Worm (Caenorhabditis elegans): ENCODE results near the gene baf-1.
"Not testable (repeated sequence)": the region's sequence is repeated elsewhere in the genome, so short reads cannot be mapped to it uniquely, and the experiment has no call there.

The baf-1 gene

ce11 chrIII:9443417-9444027 lies 23.7 kb upstream of the baf-1 start, which contains the start of gene pir-2 (continued):
- TF ChIP-seq T07F8.4 (tag; optimal IDR thresholded peaks at IDR 0.05) = no peak
- TF ChIP-seq K12H6.12 (tag; optimal IDR thresholded peaks at IDR 0.05) = peak; percentile 40
- 0 out of 2 replicates have a peak, but pooled peaks have one; percentile 9 for TF ChIP-seq egrh-3 (GFP tag; IDR thresholded peaks at IDR 0.05)
- TF ChIP-seq dpl-1 (GFP tag; optimal IDR thresholded peaks at IDR 0.05) = peak; percentile 85
- peak; percentile 72 for TF ChIP-seq dox-1 (GFP tag; IDR thresholded peaks at IDR 0.05)
- peak; percentile 85 for TF ChIP-seq madf-6 (GFP tag; IDR thresholded peaks at IDR 0.05)
- no peak for TF ChIP-seq ztf-26 (tag; optimal IDR thresholded peaks at IDR 0.05)
- peak; percentile 55; the same call in 1 of the 2 replicates for TF ChIP-seq attf-3 (GFP tag; conservative IDR thresholded peaks at IDR 0.05)
- peak; percentile 90 for TF ChIP-seq efl-1 (GFP tag; optimal IDR thresholded peaks at IDR 0.05)
- peak; percentile 52 for TF ChIP-seq madf-8 (GFP tag; conservative IDR thresholded peaks at IDR 0.05)
- TF ChIP-seq F33H1.4 (GFP tag; IDR thresholded peaks at IDR 0.05) = peak; percentile 86
- 0 out of 2 replicates have a peak, but pooled peaks have one; percentile 10 for TF ChIP-seq C17E4.6 (GFP tag; IDR thresholded peaks at IDR 0.05)
- peak; percentile 62 for TF ChIP-seq ekl-4 (GFP tag; IDR thresholded peaks at IDR 0.05)
- no peak for TF ChIP-seq cebp-1 (GFP tag; IDR thresholded peaks at IDR 0.05)
- peak; percentile 72 for TF ChIP-seq cebp-1 (tag; optimal IDR thresholded peaks at IDR 0.05)
- peak; percentile 87 for TF ChIP-seq nfyb-1 (GFP tag; IDR thresholded peaks at IDR 0.05)
- 0 out of 2 replicates have a peak, but pooled peaks have one; percentile 36 for TF ChIP-seq aptf-2 (GFP tag; conservative IDR thresholded peaks at IDR 0.05)
- TF ChIP-seq pbrm-1 (GFP tag; IDR thresholded peaks at IDR 0.05) = peak; percentile 79
- 0 out of 2 replicates have a peak, but pooled peaks have one; percentile 20 for TF ChIP-seq ceh-100 (GFP tag; IDR thresholded peaks at IDR 0.05)
- TF ChIP-seq F49E8.2 (tag; optimal IDR thresholded peaks at IDR 0.05; ENCODE audit: insufficient read depth) = peak; percentile 29
- TF ChIP-seq ztf-28 (GFP tag; IDR thresholded peaks at IDR 0.05) = 0 out of 2 replicates have a peak, but pooled peaks have one; percentile 52
- TF ChIP-seq B0019.2 (GFP tag; conservative IDR thresholded peaks at IDR 0.05) = 0 out of 2 replicates have a peak, but pooled peaks have one; percentile 27
- 0 out of 2 replicates have a peak, but pooled peaks have one; percentile 49 for TF ChIP-seq madf-3 (GFP tag; IDR thresholded peaks at IDR 0.05)
- TF ChIP-seq hmg-1.2 (GFP tag; IDR thresholded peaks at IDR 0.05) = peak; percentile 57
- TF ChIP-seq ztf-18 (tag; optimal IDR thresholded peaks at IDR 0.05) = peak; percentile 46

- not testable (repeated sequence) for TF ChIP-seq rpc-1 (optimal IDR thresholded peaks at IDR 0.05); snpc-4 (GFP tag; optimal IDR thresholded peaks at IDR 0.05)
- TF ChIP-seq rpc-1 (tag; optimal IDR thresholded peaks at IDR 0.05) = peak; percentile 50
- peak; percentile 26 for TF ChIP-seq tbp1 (GFP tag; optimal IDR thresholded peaks at IDR 0.05)
- TF ChIP-seq snpc-4 (tag; optimal IDR thresholded peaks at IDR 0.05) = peak in 2 of 4 experiments; percentile 32 to 70
Measured at ce11 chrIII:9445699-9446098, 21.6 kb upstream of the baf-1 start.

DNA sequence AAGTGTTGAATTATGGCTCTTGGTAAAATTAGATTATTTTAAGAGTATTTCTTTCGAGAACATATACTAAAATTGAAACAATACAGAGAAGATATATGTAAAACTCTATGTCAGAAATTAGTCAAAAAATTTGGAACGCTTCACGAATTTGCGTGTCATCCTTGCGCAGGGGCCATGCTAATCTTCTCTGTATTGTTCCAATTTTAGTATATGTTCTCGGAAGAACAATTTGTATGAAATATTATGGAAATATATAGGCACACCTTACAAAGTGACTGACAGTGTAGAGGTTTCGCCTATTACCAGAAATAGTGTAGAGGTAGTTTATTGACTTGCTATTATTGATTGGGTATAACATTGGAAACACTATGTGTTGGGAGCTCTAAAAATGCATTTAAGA lies 19.6 kb upstream of the baf-1 start:
- TF ChIP-seq snpc-4 (GFP tag; optimal IDR thresholded peaks at IDR 0.05) = not testable (repeated sequence)
- TF ChIP-seq snpc-4 (tag; optimal IDR thresholded peaks at IDR 0.05) (peak in 2 of 4 experiments; percentile 82 to 88), rpc-1 (optimal IDR thresholded peaks at IDR 0.05) (peak; percentile 23), rpc-1 (tag; optimal IDR thresholded peaks at IDR 0.05) (peak; percentile 61), tbp1 (GFP tag; optimal IDR thresholded peaks at IDR 0.05) (peak; percentile 33)

DNA sequence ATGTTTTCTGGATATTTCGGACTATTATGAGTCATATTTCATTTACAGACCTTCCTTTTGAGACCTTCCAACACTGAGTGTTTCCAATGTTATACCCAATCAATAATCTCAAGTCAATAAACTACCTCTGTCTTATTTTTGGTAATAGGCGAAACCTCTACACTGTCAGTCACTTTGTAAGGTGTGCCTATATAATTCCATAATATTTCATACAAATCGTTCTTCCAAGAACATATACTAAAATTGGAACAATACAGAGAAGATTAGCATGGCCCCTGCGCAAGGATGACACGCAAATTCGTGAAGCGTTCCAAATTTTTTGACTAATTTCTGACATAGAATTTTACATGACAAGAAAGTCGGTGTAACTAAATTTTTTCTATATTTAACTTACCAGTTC lies 17.9 kb upstream of the baf-1 start:
- TF ChIP-seq rpc-1 (optimal IDR thresholded peaks at IDR 0.05) = peak; percentile 32
- TF ChIP-seq rpc-1 (tag; optimal IDR thresholded peaks at IDR 0.05) = peak; percentile 64
- peak; percentile 76 for TF ChIP-seq snpc-1.1 (tag; optimal IDR thresholded peaks at IDR 0.05; ENCODE audit: insufficient read depth)
- TF ChIP-seq snpc-4 (GFP tag; optimal IDR thresholded peaks at IDR 0.05) = not testable (repeated sequence)
- TF ChIP-seq snpc-4 (tag; optimal IDR thresholded peaks at IDR 0.05) = peak in 2 of 4 experiments; percentile 81 to 86
- TF ChIP-seq tbp1 (GFP tag; optimal IDR thresholded peaks at IDR 0.05) = peak; percentile 53
